Worm (Caenorhabditis elegans): ENCODE results near the gene mom-1.

DNA sequence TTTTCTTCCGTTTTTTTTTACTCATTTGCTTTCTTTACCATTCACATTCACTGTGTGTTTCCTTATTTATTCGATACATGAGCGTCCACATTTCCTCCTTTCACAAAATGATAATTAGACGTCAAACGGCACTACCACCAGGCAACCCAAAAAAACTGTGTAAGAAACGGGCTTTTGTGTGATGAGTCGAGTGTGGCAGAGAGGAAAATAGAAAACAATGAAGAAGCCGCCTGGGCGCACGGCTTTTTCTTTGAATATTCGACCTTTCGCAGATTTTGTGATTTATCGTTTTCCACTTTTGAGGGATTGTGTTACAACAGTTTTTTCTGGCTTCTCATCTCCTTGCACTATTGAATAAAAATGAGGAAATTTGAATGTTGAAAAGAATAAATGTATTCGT lies 14.6 kb upstream of the mom-1 start:
- TF ChIP-seq nhr-11 (tag; optimal IDR thresholded peaks at IDR 0.05) = no peak
- TF ChIP-seq mdl-1 (tag; optimal IDR thresholded peaks at IDR 0.05) = no peak
- no peak for TF ChIP-seq nhr-77 (tag; optimal IDR thresholded peaks at IDR 0.05)
- TF ChIP-seq lsy-2 (tag; optimal IDR thresholded peaks at IDR 0.05) = no peak
- TF ChIP-seq nhr-28 (tag; optimal IDR thresholded peaks at IDR 0.05) = no peak
- no peak for TF ChIP-seq daf-16 (GFP tag; optimal IDR thresholded peaks at IDR 0.05)
- no peak for TF ChIP-seq daf-16 (tag; optimal IDR thresholded peaks at IDR 0.05)
- TF ChIP-seq ZK546.5 (tag; optimal IDR thresholded peaks at IDR 0.05) = no peak
- TF ChIP-seq snpc-4 (tag; optimal IDR thresholded peaks at IDR 0.05) = no peak

Data from whole organism, L4 larva.